Fruit fly (Drosophila melanogaster) whole organism, pupa: ENCODE results near the gene rau.

Experiments used
- CG10348 ChIP-seq: fragments of 200-800 bp; sonication (Bioruptor generic); IDR thresholded peaks from 2 replicates; pipeline ENCODE4 v1.3.6; 2022; ENCODE audit warnings: missing biosample characterization, missing genetic modification characterization
- CG12605 ChIP-seq: fragments of 200-800 bp; sonication (Bioruptor generic); IDR thresholded peaks from 2 replicates; pipeline ENCODE4 v1.3.6; 2022; ENCODE audit warnings: missing biosample characterization, missing genetic modification characterization
- CG13204 ChIP-seq: fragments of 200-800 bp; sonication (Bioruptor generic); optimal IDR thresholded peaks from 2 replicates; lab custom pipeline; 2018; ENCODE audit warnings: missing biosample characterization, mild to moderate bottlenecking, missing genetic modification characterization, moderate library complexity
- CG14655 ChIP-seq: fragments of 200-800 bp; sonication (Bioruptor generic); optimal IDR thresholded peaks from 3 replicates; lab custom pipeline; 2017; ENCODE audit warnings: mild to moderate bottlenecking, missing biosample characterization, missing genetic modification reagents, missing genetic modification characterization
- CG15710 ChIP-seq: fragments of 200-800 bp; sonication (Bioruptor generic); optimal IDR thresholded peaks from 2 replicates; lab custom pipeline; 2018; ENCODE audit warnings: missing biosample characterization, mild to moderate bottlenecking, missing genetic modification characterization, moderate library complexity
- CG17806 ChIP-seq: fragments of 200-800 bp; sonication (Bioruptor generic); optimal IDR thresholded peaks from 2 replicates; lab custom pipeline; 2018; ENCODE audit warnings: missing biosample characterization, mild to moderate bottlenecking, missing genetic modification characterization, moderate library complexity
- CG32121 ChIP-seq: fragments of 200-800 bp; sonication (Bioruptor generic); IDR thresholded peaks from 2 replicates; pipeline ENCODE4 v1.3.6; 2022; ENCODE audit warnings: missing biosample characterization, missing genetic modification characterization
- CG34367 ChIP-seq: fragments of 200-800 bp; sonication (Bioruptor generic); optimal IDR thresholded peaks from 2 replicates; lab custom pipeline; 2018; ENCODE audit warnings: missing biosample characterization, mild to moderate bottlenecking, missing genetic modification characterization
- CG4496 ChIP-seq: fragments of 200-800 bp; sonication (Bioruptor generic); IDR thresholded peaks from 3 replicates; pipeline ENCODE4 v1.3.6; 2022; ENCODE audit warnings: missing biosample characterization, missing genetic modification characterization
- CG8159 ChIP-seq: fragments of 200-800 bp; sonication (Bioruptor generic); optimal IDR thresholded peaks from 3 replicates; lab custom pipeline; 2018; ENCODE audit warnings: missing biosample characterization, mild to moderate bottlenecking, missing genetic modification characterization, moderate library complexity
- CG8301 ChIP-seq: fragments of 200-800 bp; sonication (Bioruptor generic); optimal IDR thresholded peaks from 2 replicates; lab custom pipeline; 2018; ENCODE audit warnings: missing biosample characterization, mild to moderate bottlenecking, missing genetic modification characterization
- CG9948 ChIP-seq: fragments of 200-800 bp; sonication (Bioruptor generic); optimal IDR thresholded peaks from 2 replicates; lab custom pipeline; 2018; ENCODE audit warnings: missing biosample characterization, mild to moderate bottlenecking, missing genetic modification characterization, moderate library complexity
- D1 ChIP-seq: fragments of 200-800 bp; sonication (Bioruptor generic); optimal IDR thresholded peaks from 2 replicates; lab custom pipeline; 2018; ENCODE audit warnings: missing biosample characterization, mild to moderate bottlenecking, missing genetic modification characterization, moderate library complexity
- EcR ChIP-seq: fragments of 200-800 bp; sonication (Bioruptor generic); optimal IDR thresholded peaks from 3 replicates; lab custom pipeline; 2019; ENCODE audit warnings: missing biosample characterization, missing genetic modification characterization, mild to moderate bottlenecking, moderate library complexity, missing genetic modification reagents
- Ets98B ChIP-seq: fragments of 200-800 bp; sonication (Bioruptor generic); IDR thresholded peaks from 2 replicates; pipeline ENCODE4 v1.3.6; 2022; ENCODE audit warnings: missing biosample characterization, missing genetic modification characterization
- Pif1A ChIP-seq: fragments of 200-800 bp; sonication (Bioruptor generic); optimal IDR thresholded peaks from 3 replicates; lab custom pipeline; 2016; ENCODE audit warnings: missing biosample characterization, missing genetic modification characterization
- Pif1B ChIP-seq: fragments of 200-800 bp; sonication (Bioruptor generic); optimal IDR thresholded peaks from 3 replicates; lab custom pipeline; 2016; ENCODE audit warnings: missing biosample characterization, missing genetic modification characterization
- Snoo ChIP-seq: fragments of 200-800 bp; sonication (Bioruptor generic); optimal IDR thresholded peaks from 3 replicates; lab custom pipeline; 2017; ENCODE audit warnings: missing biosample characterization, mild to moderate bottlenecking, missing genetic modification characterization, inconsistent platforms
- fd96Ca ChIP-seq: fragments of 200-800 bp; sonication (Bioruptor generic); IDR thresholded peaks from 3 replicates; pipeline ENCODE4 v1.3.6; 2022; ENCODE audit warnings: missing biosample characterization, missing genetic modification characterization
- gl ChIP-seq: fragments of 200-800 bp; sonication (Bioruptor generic); optimal IDR thresholded peaks from 2 replicates; lab custom pipeline; 2018; ENCODE audit warnings: missing biosample characterization, mild to moderate bottlenecking, missing genetic modification characterization
- rn ChIP-seq: fragments of 200-800 bp; sonication (Bioruptor generic); IDR thresholded peaks from 2 replicates; pipeline ENCODE4 v1.3.6; 2022; ENCODE audit warnings: missing biosample characterization, missing genetic modification characterization

The rau gene

dm6 chr2L:5923603-5924138 is 44.4 kb upstream of the rau start, which contains the start of gene CG9016:
TSS of gene CG9016 (minus strand) at chr2L:5923653.
- TF ChIP-seq CG32121, result no peak
- no peak for TF ChIP-seq CG14655

dm6 chr2L:5910189-5910588 is 30.9 kb upstream of the rau start, which contains the start of gene CG14000:
TSS of gene CG14000 (minus strand) at chr2L:5910289.
- no peak for TF ChIP-seq CG10348 (GFP tag; lab: Robert Waterston, UW)
- TF ChIP-seq CG12605 (GFP tag; lab: Robert Waterston, UW), result no peak
- TF ChIP-seq EcR (GFP tag; lab: Kevin White, UChicago), result no peak
- no peak for TF ChIP-seq CG8159 (tag; lab: Kevin White, UChicago)
- no peak for TF ChIP-seq CG34367
- TF ChIP-seq Pif1B (GFP tag; lab: Kevin White, UChicago), result no peak
- TF ChIP-seq CG17806 (tag; lab: Kevin White, UChicago), result no peak

dm6 chr2L:5906893-5907850 is 27.9 kb upstream of the rau start, which contains the start of gene bchs:
TSS of gene bchs (plus strand) at chr2L:5907169.
- TF ChIP-seq CG14655 (no peak), CG17806 (tag; lab: Kevin White, UChicago) (no peak), CG4496 (GFP tag; lab: Robert Waterston, UW) (no peak), CG13204 (GFP tag; lab: Kevin White, UChicago) (peak; percentile 0), Snoo (no peak), CG15710 (tag; lab: Kevin White, UChicago) (no peak), CG12605 (GFP tag; lab: Robert Waterston, UW) (peak; percentile 45; the same call in 1 of the 2 replicates), rn (GFP tag; lab: Robert Waterston, UW) (no peak), EcR (GFP tag; lab: Kevin White, UChicago) (peak; percentile 60), CG32121 (0 out of 2 replicates have a peak, but pooled peaks have one; percentile 12), fd96Ca (GFP tag; lab: Robert Waterston, UW) (no peak), CG8159 (tag; lab: Kevin White, UChicago) (no peak), Pif1B (GFP tag; lab: Kevin White, UChicago) (peak; percentile 21), CG34367 (no peak), CG8301 (tag; lab: Kevin White, UChicago) (no peak)
- TF ChIP-seq, all 21 proteins: peak for 5

- TF ChIP-seq CG34367, result no peak
- no peak for TF ChIP-seq fd96Ca (GFP tag; lab: Robert Waterston, UW)
- no peak for TF ChIP-seq rn (GFP tag; lab: Robert Waterston, UW)
- TF ChIP-seq CG32121, result no peak
- TF ChIP-seq Pif1B (GFP tag; lab: Kevin White, UChicago), result no peak
- TF ChIP-seq Snoo, result peak; percentile 27
These were observed 25.3 kb upstream of the rau start, which contains the start of gene CG9021 for dm6 chr2L:5904585-5904984. TSS of gene CG9021 (minus strand) at chr2L:5904689.

dm6 chr2L:5902898-5903297 is 23.6 kb upstream of the rau start:
- TF ChIP-seq EcR (GFP tag; lab: Kevin White, UChicago) (no peak), D1 (no peak), CG34367 (no peak), CG4496 (GFP tag; lab: Robert Waterston, UW) (no peak), CG9948 (tag; lab: Kevin White, UChicago) (no peak)

- no peak for TF ChIP-seq Pif1A (GFP tag; lab: Kevin White, UChicago)
- TF ChIP-seq Pif1B (GFP tag; lab: Kevin White, UChicago), result no peak
- TF ChIP-seq CG12605 (GFP tag; lab: Robert Waterston, UW), result no peak
- no peak for TF ChIP-seq gl (tag; lab: Kevin White, UChicago)
- no peak for TF ChIP-seq EcR (GFP tag; lab: Kevin White, UChicago)
- TF ChIP-seq CG15710 (tag; lab: Kevin White, UChicago), result no peak
- no peak for TF ChIP-seq Snoo
- TF ChIP-seq D1, result no peak
- TF ChIP-seq CG13204 (GFP tag; lab: Kevin White, UChicago), result no peak
- no peak for TF ChIP-seq CG32121
- TF ChIP-seq CG17806 (tag; lab: Kevin White, UChicago), result no peak
- TF ChIP-seq rn (GFP tag; lab: Robert Waterston, UW), result no peak
- TF ChIP-seq CG4496 (GFP tag; lab: Robert Waterston, UW), result 0 out of 3 replicates have a peak, but pooled peaks have one; percentile 38
- peak; percentile 60 for TF ChIP-seq CG8301 (tag; lab: Kevin White, UChicago)
- TF ChIP-seq CG8159 (tag; lab: Kevin White, UChicago), result no peak
- no peak for TF ChIP-seq Ets98B (GFP tag; lab: Robert Waterston, UW)
- peak; percentile 19 for TF ChIP-seq CG9948 (tag; lab: Kevin White, UChicago)
- peak; percentile 67 for TF ChIP-seq CG14655
These were observed 22.3 kb upstream of the rau start for dm6 chr2L:5901553-5901952.
